Worm (Caenorhabditis elegans): ENCODE measurements around the gene ess-2.

ess-2 gene

DNA sequence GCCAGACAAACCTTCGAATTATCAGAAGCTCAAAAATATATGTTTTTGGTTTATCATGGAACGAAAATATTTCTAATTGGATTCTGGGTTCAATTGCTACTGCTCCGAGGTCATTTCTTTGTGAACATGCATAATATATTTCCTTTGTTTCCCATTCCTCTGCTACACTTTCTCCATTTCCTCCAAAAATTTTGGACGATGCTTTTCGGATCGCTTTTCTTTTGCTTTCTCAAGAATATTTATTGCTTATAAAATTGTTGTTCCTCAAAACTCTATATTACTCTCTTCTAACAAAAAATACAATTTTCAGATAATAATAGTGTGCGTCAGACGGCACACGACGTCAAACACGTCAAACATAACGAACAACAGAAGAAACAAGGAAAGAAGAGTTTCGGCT, 4.6 kb upstream of the ess-2 start, which contains the start of gene pac-1:
Gene pac-1, plus strand, starts transcription at position 301 of the 400 bp plus-strand sequence.
- TF ChIP-seq mxl-2 (GFP tag; conservative IDR thresholded peaks at IDR 0.05) (no peak), ztf-7 (tag; optimal IDR thresholded peaks at IDR 0.05) (no peak), lim-7 (GFP tag; IDR thresholded peaks at IDR 0.05) (no peak), snpc-1.2 (GFP tag; IDR thresholded peaks at IDR 0.05) (no peak), duxl-1 (tag; optimal IDR thresholded peaks at IDR 0.05; ENCODE audit: poor library complexity) (no peak), gei-8 (GFP tag; optimal IDR thresholded peaks at IDR 0.05) (no peak)

DNA sequence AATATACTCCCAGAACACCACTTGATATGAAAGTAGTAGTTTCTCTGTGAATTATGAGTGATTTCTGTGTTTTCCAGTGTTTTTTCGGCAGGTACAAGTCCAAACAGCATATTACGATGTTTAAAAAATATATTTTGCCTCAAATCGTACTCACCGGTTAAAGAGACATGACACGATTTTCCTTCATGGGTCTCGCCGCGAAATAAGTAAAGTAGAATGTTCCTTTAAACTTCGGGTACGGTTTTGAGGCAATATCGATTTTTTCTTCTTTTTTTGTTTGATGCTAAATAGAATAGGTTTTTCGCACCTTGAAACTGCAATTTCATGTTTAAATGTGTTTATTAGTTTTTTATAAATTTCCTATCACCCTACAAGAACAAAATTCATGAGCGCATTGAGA, 1.8 kb upstream of the ess-2 start:
- TF ChIP-seq aly-2 (tag; optimal IDR thresholded peaks at IDR 0.05) (no peak), ceh-82 (tag; optimal IDR thresholded peaks at IDR 0.05) (no peak), lim-7 (GFP tag; IDR thresholded peaks at IDR 0.05) (no peak), zfp-2 (tag; optimal IDR thresholded peaks at IDR 0.05) (no peak), set-16 (GFP tag; IDR thresholded peaks at IDR 0.05) (no peak), lsy-2 (tag; optimal IDR thresholded peaks at IDR 0.05) (no peak), F37D6.2 (tag; optimal IDR thresholded peaks at IDR 0.05) (no peak), nhr-48 (tag; optimal IDR thresholded peaks at IDR 0.05) (no peak), unc-39 (tag; optimal IDR thresholded peaks at IDR 0.05) (no peak), R02D3.7 (tag; optimal IDR thresholded peaks at IDR 0.05) (no peak), lin-1 (GFP tag; IDR thresholded peaks at IDR 0.05) (no peak), attf-4 (tag; optimal IDR thresholded peaks at IDR 0.05) (no peak), sdz-12 (GFP tag; optimal IDR thresholded peaks at IDR 0.05) (no peak), nhr-6 (tag; optimal IDR thresholded peaks at IDR 0.05) (no peak), pha-4 (GFP tag; IDR thresholded peaks at IDR 0.05) (no peak), pha-4 (tag; optimal IDR thresholded peaks at IDR 0.05) (no peak), nhr-237 (tag; optimal IDR thresholded peaks at IDR 0.05) (no peak), ceh-62 (tag; optimal IDR thresholded peaks at IDR 0.05) (no peak)

DNA sequence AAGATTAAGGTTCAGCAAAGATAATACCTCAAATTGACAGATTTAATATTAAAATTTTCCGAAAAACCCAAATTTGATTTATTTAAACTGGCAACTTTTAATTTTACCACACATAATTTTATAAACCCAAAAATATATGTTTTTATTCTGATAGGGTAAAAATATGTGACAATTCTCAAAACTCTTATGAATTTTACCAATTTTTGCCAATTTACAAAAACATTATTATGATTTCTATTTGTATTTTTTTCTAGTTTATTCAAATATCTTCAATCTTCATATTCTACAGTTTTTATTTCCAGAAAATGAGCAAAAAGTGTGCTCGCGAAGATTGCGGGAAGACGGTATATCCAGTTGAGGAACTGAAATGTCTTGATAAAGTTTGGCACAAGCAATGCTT, 6.3 kb downstream of the ess-2 start, which contains the start of gene F42H10.3:
Gene F42H10.3, plus strand, starts transcription at position 301 of the 400 bp plus-strand sequence.
- TF ChIP-seq mxl-2 (GFP tag; conservative IDR thresholded peaks at IDR 0.05) (no peak), daf-12 (tag; optimal IDR thresholded peaks at IDR 0.05) (no peak), pqm-1 (tag; optimal IDR thresholded peaks at IDR 0.05) (no peak), nhr-76 (tag; optimal IDR thresholded peaks at IDR 0.05) (no peak), ztf-7 (tag; optimal IDR thresholded peaks at IDR 0.05) (no peak), dmd-9 (GFP tag; IDR thresholded peaks at IDR 0.05) (no peak), daf-19 (GFP tag; conservative IDR thresholded peaks at IDR 0.05) (no peak), hmg-1.1 (GFP tag; IDR thresholded peaks at IDR 0.05) (no peak)

- TF ChIP-seq Y105C5A.15 (GFP tag; IDR thresholded peaks at IDR 0.05) (no peak), lir-3 (tag; optimal IDR thresholded peaks at IDR 0.05) (no peak), dmd-9 (GFP tag; IDR thresholded peaks at IDR 0.05) (no peak), madf-9 (GFP tag; conservative IDR thresholded peaks at IDR 0.05) (no peak), mxl-2 (GFP tag; conservative IDR thresholded peaks at IDR 0.05) (no peak), T20F7.1 (GFP tag; optimal IDR thresholded peaks at IDR 0.05) (no peak), T26A8.4 (GFP tag; IDR thresholded peaks at IDR 0.05) (no peak), ztf-7 (tag; optimal IDR thresholded peaks at IDR 0.05) (no peak), arid-1 (GFP tag; conservative IDR thresholded peaks at IDR 0.05) (no peak), jun-1 (tag; optimal IDR thresholded peaks at IDR 0.05) (no peak), saeg-2 (GFP tag; IDR thresholded peaks at IDR 0.05) (no peak), ceh-28 (tag; optimal IDR thresholded peaks at IDR 0.05) (no peak), skn-1 (tag; optimal IDR thresholded peaks at IDR 0.05) (no peak), mdl-1 (tag; optimal IDR thresholded peaks at IDR 0.05) (no peak), nhr-25 (tag; optimal IDR thresholded peaks at IDR 0.05; ENCODE audit: borderline replicate concordance, insufficient read depth) (no peak), aly-2 (tag; optimal IDR thresholded peaks at IDR 0.05) (no peak)
These were observed 9.8 kb downstream of the ess-2 start, which contains the start of gene F42H10.6 for ce11 chrIII:8480355-8480754. TSS of gene F42H10.6 (minus strand) at chrIII:8480455.
